Worm (Caenorhabditis elegans) whole organism, mixed stage, embryonic: ENCODE data around the gene srx-33.

Experiments
- blmp-1 ChIP-seq: fragments of 150-350 bp; optimal IDR thresholded peaks from 2 replicates; lab custom pipeline; 2014; ENCODE audit warnings: missing biosample characterization, missing genetic modification characterization
- nhr-237 ChIP-seq: fragments of 150-350 bp; optimal IDR thresholded peaks from 2 replicates; lab custom pipeline; 2014; ENCODE audit warnings: missing biosample characterization, missing genetic modification characterization
- nhr-28 ChIP-seq: fragments of 150-350 bp; optimal IDR thresholded peaks from 2 replicates; lab custom pipeline; 2014; ENCODE audit warnings: missing biosample characterization, missing genetic modification characterization
- nhr-76 ChIP-seq: sonication (generic microtip); optimal IDR thresholded peaks from 2 replicates; lab custom pipeline; 2017; ENCODE audit warnings: missing biosample characterization, missing genetic modification characterization
- sem-2 ChIP-seq: fragments of 200-800 bp; sonication (Bioruptor generic); optimal IDR thresholded peaks from 2 replicates; lab custom pipeline; 2018; ENCODE audit warnings: mild to moderate bottlenecking, missing genetic modification characterization, missing compliant biosample characterization
- sptf-1 ChIP-seq: sonication (generic microtip); optimal IDR thresholded peaks from 2 replicates; lab custom pipeline; 2017; ENCODE audit warnings: mild to moderate bottlenecking, missing genetic modification characterization, moderate library complexity, missing compliant biosample characterization
- unc-39 ChIP-seq: fragments of 150-350 bp; optimal IDR thresholded peaks from 2 replicates; lab custom pipeline; 2014; ENCODE audit warnings: missing biosample characterization, missing genetic modification characterization

- TF ChIP-seq sptf-1 (tag; lab: Kevin White, UChicago) (no peak), blmp-1 (no peak), sem-2 (GFP tag; lab: Kevin White, UChicago) (no peak), nhr-237 (tag; lab: Kevin White, UChicago) (no peak), nhr-28 (tag; lab: Kevin White, UChicago) (no peak), nhr-76 (tag; lab: Kevin White, UChicago) (no peak), unc-39 (tag; lab: Kevin White, UChicago) (no peak)
Measured at ce11 chrV:7156079-7156478, 37.4 kb upstream of the srx-33 start, which contains the start of gene F10D2.10.
